Fruit fly (Drosophila melanogaster): ENCODE results near the gene agt.

Gene agt

dm6 chr3R:6664371-6665116 is 4.6 kb upstream of the agt start (continued):
- TF ChIP-seq fru (optimal IDR thresholded peaks at IDR 0.05): no peak
- TF ChIP-seq usp (GFP tag; optimal IDR thresholded peaks at IDR 0.05): no peak
- TF ChIP-seq Fer3 (tag; optimal IDR thresholded peaks at IDR 0.05): no peak
- no peak for TF ChIP-seq CG4730 (GFP tag; IDR thresholded peaks at IDR 0.05)
- no peak for TF ChIP-seq al (GFP tag; IDR thresholded peaks at IDR 0.05)
- no peak for TF ChIP-seq sob (GFP tag; IDR thresholded peaks at IDR 0.05)
- TF ChIP-seq MTF-1 (GFP tag; optimal IDR thresholded peaks at IDR 0.05; ENCODE audit: borderline replicate concordance): peak; percentile 6
- TF ChIP-seq HLH54F (GFP tag; optimal IDR thresholded peaks at IDR 0.05): no peak
- TF ChIP-seq CG11696 (GFP tag; IDR thresholded peaks at IDR 0.05): 0 out of 2 replicates have a peak, but pooled peaks have one; percentile 33
- TF ChIP-seq CG9876 (GFP tag; optimal IDR thresholded peaks at IDR 0.05): no peak
- TF ChIP-seq Abd-B (GFP tag; optimal IDR thresholded peaks at IDR 0.05): no peak
- TF ChIP-seq cas (GFP tag; IDR thresholded peaks at IDR 0.05): no peak
- TF ChIP-seq exex (tag; optimal IDR thresholded peaks at IDR 0.05): no peak
- 0 out of 3 replicates have a peak, but pooled peaks have one; percentile 27 for TF ChIP-seq gce (GFP tag; IDR thresholded peaks at IDR 0.05)
- peak; percentile 10 for TF ChIP-seq CG4424 (GFP tag; optimal IDR thresholded peaks at IDR 0.05)
- peak; percentile 9 for TF ChIP-seq CG8924 (tag; optimal IDR thresholded peaks at IDR 0.05)
- no peak for TF ChIP-seq Hsf (GFP tag; optimal IDR thresholded peaks at IDR 0.05)
- no peak for TF ChIP-seq ato (GFP tag; IDR thresholded peaks at IDR 0.05; ENCODE audit: partially characterized antibody)
- TF ChIP-seq CG11504 (tag; optimal IDR thresholded peaks at IDR 0.05): peak; percentile 49
- no peak for TF ChIP-seq CG17829 (tag; optimal IDR thresholded peaks at IDR 0.05)
- TF ChIP-seq fd102C (GFP tag; optimal IDR thresholded peaks at IDR 0.05): peak; percentile 78
- peak in 1 of 3 experiments; percentile 27 for TF ChIP-seq lola (GFP tag; optimal IDR thresholded peaks at IDR 0.05)
- no peak for TF ChIP-seq run (tag; optimal IDR thresholded peaks at IDR 0.05)
- peak; percentile 65 for TF ChIP-seq CG7556 (GFP tag; optimal IDR thresholded peaks at IDR 0.05)
- TF ChIP-seq D19A (tag; optimal IDR thresholded peaks at IDR 0.05): peak; percentile 16
- no peak for TF ChIP-seq Dad (GFP tag; optimal IDR thresholded peaks at IDR 0.05)
- peak; percentile 27 for TF ChIP-seq Sox100B (GFP tag; optimal IDR thresholded peaks at IDR 0.05)
- peak; percentile 25 for TF ChIP-seq phol (tag; optimal IDR thresholded peaks at IDR 0.05)
- no peak for TF ChIP-seq crol (GFP tag; IDR thresholded peaks at IDR 0.05)
- no peak for TF ChIP-seq CG9932 (GFP tag; IDR thresholded peaks at IDR 0.05)
- TF ChIP-seq corto (GFP tag; optimal IDR thresholded peaks at IDR 0.05): no peak
- TF ChIP-seq zfh1 (GFP tag; IDR thresholded peaks at IDR 0.05): peak; percentile 58; the same call in 2 of the 3 replicates
- no peak for TF ChIP-seq D19B (GFP tag; optimal IDR thresholded peaks at IDR 0.05)
- TF ChIP-seq bab2 (GFP tag; optimal IDR thresholded peaks at IDR 0.05): no peak
- no peak for TF ChIP-seq her (GFP tag; optimal IDR thresholded peaks at IDR 0.05)
- 0 out of 2 replicates have a peak, but pooled peaks have one; percentile 7 for TF ChIP-seq CG17328 (GFP tag; IDR thresholded peaks at IDR 0.05)
- no peak for TF ChIP-seq Taf1 (GFP tag; IDR thresholded peaks at IDR 0.05)
- TF ChIP-seq Poxn (GFP tag; IDR thresholded peaks at IDR 0.05): no peak
- no peak for TF ChIP-seq CG10321 (GFP tag; IDR thresholded peaks at IDR 0.05)
- TF ChIP-seq CG12942 (GFP tag; optimal IDR thresholded peaks at IDR 0.05): peak; percentile 5
- no peak for TF ChIP-seq rib (GFP tag; IDR thresholded peaks at IDR 0.05)
- peak; percentile 25; the same call in 1 of the 3 replicates for TF ChIP-seq row (GFP tag; IDR thresholded peaks at IDR 0.05)
- no peak for TF ChIP-seq Aef1 (GFP tag; IDR thresholded peaks at IDR 0.05)
- peak; percentile 30; the same call in 2 of the 3 replicates for TF ChIP-seq ci (GFP tag; IDR thresholded peaks at IDR 0.05)
- no peak for TF ChIP-seq CG30403 (GFP tag; optimal IDR thresholded peaks at IDR 0.05)
- no peak for TF ChIP-seq vfl (GFP tag; optimal IDR thresholded peaks at IDR 0.05)
- TF ChIP-seq Awh (GFP tag; IDR thresholded peaks at IDR 0.05): no peak
- TF ChIP-seq E2f2 (GFP tag; IDR thresholded peaks at IDR 0.05): peak; percentile 66
- no peak for TF ChIP-seq Ets65A (GFP tag)
- no peak for TF ChIP-seq CG34376 (GFP tag; optimal IDR thresholded peaks at IDR 0.05)
- TF ChIP-seq danr (GFP tag; IDR thresholded peaks at IDR 0.05): no peak

All from whole organism, embryonic.